Fruit fly (Drosophila melanogaster): Measurements from ENCODE around the gene PIG-B.

PIG-B gene

DNA sequence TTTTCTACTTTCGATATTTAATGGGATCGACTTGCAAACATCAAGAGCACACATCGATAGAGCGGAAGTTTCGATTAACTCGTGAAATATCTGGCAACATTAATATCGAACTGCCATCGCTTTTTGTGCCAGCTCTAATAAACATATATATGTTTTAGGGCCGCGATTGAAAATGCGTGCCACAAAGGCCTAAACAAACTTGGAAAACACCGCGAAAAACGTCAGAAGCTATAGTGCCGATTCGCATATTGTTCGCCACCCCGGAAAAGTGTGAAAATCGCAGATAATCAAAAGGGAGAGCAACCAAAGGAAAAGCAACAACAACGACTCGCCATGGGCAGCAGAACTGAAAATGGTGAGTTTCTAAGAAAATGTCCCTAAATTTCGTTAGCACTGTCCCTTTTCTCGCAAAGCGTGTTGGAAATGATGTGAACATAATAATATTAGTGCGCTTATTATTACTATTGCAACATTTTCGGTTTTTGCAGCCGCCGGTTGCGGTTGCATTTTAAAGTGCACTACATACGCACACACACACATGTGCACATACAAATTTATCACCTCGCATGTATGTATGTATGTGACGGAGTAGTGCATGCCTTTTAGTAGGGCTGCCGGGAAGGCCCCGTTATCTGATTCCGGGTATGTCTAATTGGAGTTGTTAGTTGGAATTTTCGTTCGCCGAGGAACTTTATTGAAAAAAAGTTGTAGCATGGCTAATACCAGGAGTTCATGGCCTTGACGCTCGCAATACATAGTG lies 7.7 kb downstream of the PIG-B start, which contains the start of gene enc:
Gene enc, plus strand, starts transcription at position 114 of the 760 bp plus-strand sequence.
- TF ChIP-seq insv (optimal IDR thresholded peaks at IDR 0.05) (no peak), Sin3A (optimal IDR thresholded peaks at IDR 0.05) (no peak), psq (optimal IDR thresholded peaks at IDR 0.05) (no peak), Myc (optimal IDR thresholded peaks at IDR 0.05) (no peak), ttk (optimal IDR thresholded peaks at IDR 0.05) (no peak), h (optimal IDR thresholded peaks at IDR 0.05) (no peak)

DNA sequence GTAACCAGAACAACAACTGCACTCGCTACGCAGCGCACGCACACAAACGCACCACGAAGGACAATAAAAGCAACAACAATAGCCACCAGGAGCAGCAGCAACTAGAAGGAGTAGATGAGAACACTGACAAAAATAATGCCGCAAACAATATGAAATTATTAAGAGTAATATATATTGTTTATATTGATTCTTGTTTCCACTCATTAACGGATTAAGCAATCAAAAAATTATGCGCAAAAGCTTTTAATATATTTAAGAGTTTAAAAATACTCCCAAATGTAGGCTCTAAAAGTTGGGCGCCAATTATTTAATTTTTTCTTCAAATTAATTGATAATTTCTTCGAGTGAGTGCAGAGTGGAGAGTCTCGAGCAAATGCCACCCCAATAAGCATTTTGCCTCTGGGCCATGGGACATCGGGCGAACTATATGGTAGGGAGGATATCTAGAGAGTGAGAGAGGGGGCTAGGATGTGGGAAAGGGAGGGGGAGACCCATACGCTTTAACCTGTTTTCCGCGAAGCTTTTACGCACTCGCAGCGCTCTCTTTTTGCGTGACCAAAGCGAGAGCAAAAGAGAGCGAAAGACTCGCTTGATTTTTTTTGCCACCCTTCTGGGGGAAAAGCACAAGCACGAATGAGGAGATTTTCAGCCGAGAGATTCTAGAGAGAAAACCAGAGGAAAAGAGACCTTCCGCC lies 13.9 kb downstream of the PIG-B start, which contains the start of gene Rdh:
Gene Rdh, plus strand, starts transcription at position 660 of the 695 bp plus-strand sequence.
- TF ChIP-seq Myc (optimal IDR thresholded peaks at IDR 0.05) (no peak), psq (optimal IDR thresholded peaks at IDR 0.05) (no peak), insv (optimal IDR thresholded peaks at IDR 0.05) (no peak), Sin3A (optimal IDR thresholded peaks at IDR 0.05) (no peak), h (optimal IDR thresholded peaks at IDR 0.05) (no peak), ttk (optimal IDR thresholded peaks at IDR 0.05) (no peak)

DNA sequence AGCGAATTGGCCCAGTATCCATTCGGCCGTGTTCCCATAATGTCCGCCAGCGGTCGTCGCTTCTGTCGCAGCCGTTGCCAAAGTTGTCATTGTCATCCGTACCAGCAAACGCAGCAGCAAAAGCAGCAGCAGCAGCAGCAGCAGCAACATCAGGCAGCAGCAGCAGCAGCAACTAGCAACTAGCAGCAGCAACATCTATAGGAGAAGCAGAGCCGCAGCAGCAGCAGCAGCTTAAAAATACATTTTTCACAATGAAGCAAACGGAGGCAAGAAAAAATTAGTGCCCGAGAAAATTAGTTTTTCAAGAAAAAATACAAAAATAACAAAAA lies 14.4 kb downstream of the PIG-B start:
- no peak for TF ChIP-seq ttk (optimal IDR thresholded peaks at IDR 0.05)
- no peak for TF ChIP-seq Sin3A (optimal IDR thresholded peaks at IDR 0.05)
- TF ChIP-seq h (optimal IDR thresholded peaks at IDR 0.05), result no peak
- no peak for TF ChIP-seq Myc (optimal IDR thresholded peaks at IDR 0.05)
- TF ChIP-seq insv (optimal IDR thresholded peaks at IDR 0.05), result no peak
- TF ChIP-seq psq (optimal IDR thresholded peaks at IDR 0.05), result no peak

DNA sequence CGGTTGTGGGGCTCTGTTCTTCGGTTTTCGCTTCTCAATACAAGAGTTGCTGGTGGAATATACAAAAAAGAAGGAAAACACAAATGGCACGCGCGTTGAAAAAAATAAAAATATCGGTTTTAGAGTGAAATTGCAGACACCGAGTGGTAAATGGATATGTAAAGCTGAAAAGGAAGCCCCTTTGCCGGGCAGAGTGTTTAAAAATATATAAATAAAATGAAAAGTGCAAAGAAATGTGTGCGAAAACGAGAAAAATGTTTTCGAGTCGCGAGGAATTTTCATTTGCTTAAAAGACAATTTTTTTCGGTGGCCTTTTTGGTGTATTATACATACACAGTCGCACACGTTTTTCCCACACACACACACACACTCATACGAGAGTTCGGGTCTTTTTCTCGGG lies 14.8 kb downstream of the PIG-B start:
- TF ChIP-seq h (optimal IDR thresholded peaks at IDR 0.05) (no peak), Sin3A (optimal IDR thresholded peaks at IDR 0.05) (no peak), Myc (optimal IDR thresholded peaks at IDR 0.05) (no peak), psq (optimal IDR thresholded peaks at IDR 0.05) (no peak), ttk (optimal IDR thresholded peaks at IDR 0.05) (no peak), insv (optimal IDR thresholded peaks at IDR 0.05) (no peak)

DNA sequence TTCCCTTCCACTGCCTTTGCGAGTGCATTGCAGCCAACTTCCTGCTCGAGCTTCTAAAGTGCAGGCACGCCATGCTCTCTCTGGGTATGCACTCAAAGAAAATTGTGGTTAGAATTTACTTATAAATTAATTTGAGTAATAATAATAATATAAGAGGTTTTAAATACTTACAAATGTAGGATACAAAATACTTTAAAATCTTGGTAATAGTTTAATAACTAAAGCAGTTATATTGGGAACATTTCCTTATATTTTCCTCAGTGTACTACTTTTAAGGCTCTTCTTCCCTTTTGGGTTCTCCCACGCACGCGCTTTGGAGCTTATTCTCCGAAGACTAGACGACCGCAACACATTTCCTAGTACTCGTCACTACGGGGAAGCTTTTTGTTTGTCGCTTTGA lies 15.5 kb downstream of the PIG-B start:
- TF ChIP-seq psq (optimal IDR thresholded peaks at IDR 0.05), result no peak
- no peak for TF ChIP-seq Sin3A (optimal IDR thresholded peaks at IDR 0.05)

DNA sequence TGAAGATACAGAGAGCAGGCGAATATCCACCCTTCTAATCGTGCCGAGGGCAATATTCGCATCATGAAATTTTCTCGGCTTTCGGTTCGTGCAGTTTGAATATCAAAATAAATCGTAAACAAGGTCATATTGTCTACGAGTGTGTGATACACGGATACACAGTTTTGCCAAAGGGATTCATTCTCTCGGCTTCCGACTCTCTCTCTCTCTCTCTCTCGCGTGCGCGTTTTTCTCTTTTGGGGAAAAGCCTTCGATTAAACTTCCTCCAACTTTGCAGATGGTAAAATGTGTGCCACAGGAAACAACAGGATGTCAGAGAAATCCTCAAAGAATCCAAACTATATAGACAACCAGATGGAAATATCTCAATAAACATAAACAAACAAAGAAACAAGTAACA lies 17.0 kb downstream of the PIG-B start:
- TF ChIP-seq ttk (optimal IDR thresholded peaks at IDR 0.05) (no peak), Myc (optimal IDR thresholded peaks at IDR 0.05) (no peak), Sin3A (optimal IDR thresholded peaks at IDR 0.05) (no peak), h (optimal IDR thresholded peaks at IDR 0.05) (no peak), insv (optimal IDR thresholded peaks at IDR 0.05) (no peak), psq (optimal IDR thresholded peaks at IDR 0.05) (no peak)

DNA sequence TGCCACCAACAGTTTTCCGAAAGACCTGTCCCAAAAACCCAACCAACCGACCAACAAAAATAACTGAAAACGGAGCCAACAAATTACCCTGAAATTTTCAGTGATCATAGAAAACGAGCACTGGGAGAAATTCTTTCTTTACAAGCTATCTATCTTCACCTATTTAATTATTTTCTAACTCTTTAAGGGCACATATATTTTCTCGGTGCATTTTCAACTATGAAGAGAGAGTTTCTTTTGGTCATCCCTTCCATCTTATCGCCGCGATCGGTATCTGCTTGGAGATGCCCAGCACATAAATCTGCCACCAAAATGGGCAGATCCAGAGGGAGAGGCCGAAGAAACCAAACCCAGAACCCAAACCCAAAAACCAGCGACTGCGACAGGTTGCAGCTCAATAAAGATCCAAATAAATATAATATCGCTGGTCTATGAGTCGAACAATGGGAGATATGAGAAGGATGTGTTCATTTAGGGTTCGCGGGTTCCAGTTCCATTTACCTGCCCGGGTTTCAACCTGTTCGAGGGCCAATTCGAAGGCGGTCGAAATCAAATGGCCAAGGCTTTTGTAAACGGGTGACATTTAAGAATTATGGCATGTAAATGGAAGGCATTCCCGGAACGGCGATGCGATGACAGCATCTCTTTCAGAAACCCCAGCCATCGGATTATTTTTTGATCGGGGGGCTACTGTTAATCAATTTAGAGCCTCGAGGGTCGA lies 32.1 kb downstream of the PIG-B start:
- no peak for TF ChIP-seq Sin3A (optimal IDR thresholded peaks at IDR 0.05)
- TF ChIP-seq insv (optimal IDR thresholded peaks at IDR 0.05), result no peak
- TF ChIP-seq psq (optimal IDR thresholded peaks at IDR 0.05), result no peak
- no peak for TF ChIP-seq Myc (optimal IDR thresholded peaks at IDR 0.05)
- no peak for TF ChIP-seq ttk (optimal IDR thresholded peaks at IDR 0.05)
- no peak for TF ChIP-seq h (optimal IDR thresholded peaks at IDR 0.05)

DNA sequence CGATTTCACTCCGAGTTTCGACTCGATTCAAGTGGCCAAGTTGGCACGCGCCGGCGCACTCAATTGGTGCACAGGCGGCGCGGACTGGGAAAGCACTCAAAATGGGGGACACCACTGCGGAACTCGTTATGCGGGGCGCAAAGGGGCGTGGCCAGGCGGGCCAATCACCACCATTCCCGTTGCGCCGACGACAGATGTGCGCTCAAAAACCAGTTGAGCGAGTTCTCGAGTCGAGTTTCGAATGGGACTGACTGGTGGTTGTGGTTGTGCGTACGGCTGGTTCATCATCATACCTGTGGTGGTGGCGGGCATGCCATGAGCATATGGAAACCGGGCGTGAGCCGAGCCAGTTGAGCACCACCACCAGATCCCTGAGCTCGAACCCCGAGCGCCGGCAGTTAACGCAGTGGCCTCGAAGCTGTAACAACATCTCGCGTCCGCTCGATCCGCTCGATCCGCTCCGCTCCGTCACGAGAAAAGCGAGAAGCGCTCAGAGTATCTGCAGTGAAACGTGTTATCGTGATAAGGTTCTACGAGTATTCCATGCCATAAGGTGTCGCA lies 34.8 kb downstream of the PIG-B start, which contains the start of gene Awh:
Gene Awh, plus strand, starts transcription at position 392 of the 561 bp plus-strand sequence.
- TF ChIP-seq Sin3A (optimal IDR thresholded peaks at IDR 0.05), result no peak
- no peak for TF ChIP-seq insv (optimal IDR thresholded peaks at IDR 0.05)
- no peak for TF ChIP-seq ttk (optimal IDR thresholded peaks at IDR 0.05)
- no peak for TF ChIP-seq psq (optimal IDR thresholded peaks at IDR 0.05)
- TF ChIP-seq h (optimal IDR thresholded peaks at IDR 0.05), result no peak
- no peak for TF ChIP-seq Myc (optimal IDR thresholded peaks at IDR 0.05)

DNA sequence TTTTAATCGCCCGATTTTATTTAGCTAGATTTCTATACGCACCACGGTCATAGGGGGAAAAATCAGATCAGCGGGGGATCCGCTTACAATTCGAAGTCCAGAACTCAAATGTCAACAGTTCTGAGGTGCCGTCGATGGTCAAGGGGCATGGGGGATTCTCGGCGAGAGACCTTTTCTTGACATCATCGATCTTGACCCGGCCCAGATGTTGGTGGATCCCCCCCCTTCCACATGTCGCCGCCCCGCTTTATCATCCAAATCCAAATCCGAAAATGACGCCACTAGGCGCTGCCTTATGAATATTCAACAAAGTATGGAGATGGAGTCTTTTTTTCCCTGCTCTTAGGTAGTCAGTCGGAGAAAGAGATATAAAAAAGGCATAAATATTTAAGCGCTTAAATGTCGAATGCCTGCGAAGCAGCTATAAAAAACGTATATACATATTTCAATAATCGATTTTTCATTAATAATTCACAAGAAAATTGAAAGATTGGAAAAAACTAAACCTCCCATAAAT lies 36.8 kb downstream of the PIG-B start:
- no peak for TF ChIP-seq Myc (optimal IDR thresholded peaks at IDR 0.05)
- no peak for TF ChIP-seq Sin3A (optimal IDR thresholded peaks at IDR 0.05)
- no peak for TF ChIP-seq psq (optimal IDR thresholded peaks at IDR 0.05)
- no peak for TF ChIP-seq insv (optimal IDR thresholded peaks at IDR 0.05)
- no peak for TF ChIP-seq h (optimal IDR thresholded peaks at IDR 0.05)
- TF ChIP-seq ttk (optimal IDR thresholded peaks at IDR 0.05), result no peak

DNA sequence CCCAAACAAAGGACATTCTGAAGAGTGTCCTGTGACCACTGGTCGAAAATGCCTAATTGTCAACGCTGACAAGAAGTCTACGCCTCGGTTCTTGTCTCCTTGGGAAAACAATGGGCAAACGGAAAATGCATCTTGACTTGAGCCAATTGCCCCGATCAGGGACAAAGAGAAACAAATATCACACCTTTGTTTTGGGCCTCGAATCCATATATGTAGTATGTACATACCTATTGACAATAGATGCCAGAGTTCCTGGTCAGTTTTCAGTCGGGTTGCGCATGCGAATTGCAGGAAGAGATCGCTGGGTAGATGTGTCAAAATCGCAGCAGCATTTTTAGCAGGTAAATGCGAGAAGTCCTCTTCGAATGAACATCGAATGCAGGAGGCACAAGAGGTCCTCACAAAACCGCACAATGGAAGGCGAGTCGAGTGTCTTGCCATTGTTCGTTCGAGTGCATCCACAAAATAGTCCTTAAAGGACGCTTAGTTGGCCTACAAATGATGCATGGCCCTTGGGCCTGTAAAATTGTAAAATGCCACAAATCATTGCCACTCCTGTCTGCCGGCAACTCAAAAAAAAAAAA lies 37.7 kb downstream of the PIG-B start:
- no peak for TF ChIP-seq Myc (optimal IDR thresholded peaks at IDR 0.05)
- no peak for TF ChIP-seq ttk (optimal IDR thresholded peaks at IDR 0.05)
- TF ChIP-seq Sin3A (optimal IDR thresholded peaks at IDR 0.05), result no peak
- TF ChIP-seq insv (optimal IDR thresholded peaks at IDR 0.05), result no peak
- TF ChIP-seq psq (optimal IDR thresholded peaks at IDR 0.05), result no peak
- no peak for TF ChIP-seq h (optimal IDR thresholded peaks at IDR 0.05)

DNA sequence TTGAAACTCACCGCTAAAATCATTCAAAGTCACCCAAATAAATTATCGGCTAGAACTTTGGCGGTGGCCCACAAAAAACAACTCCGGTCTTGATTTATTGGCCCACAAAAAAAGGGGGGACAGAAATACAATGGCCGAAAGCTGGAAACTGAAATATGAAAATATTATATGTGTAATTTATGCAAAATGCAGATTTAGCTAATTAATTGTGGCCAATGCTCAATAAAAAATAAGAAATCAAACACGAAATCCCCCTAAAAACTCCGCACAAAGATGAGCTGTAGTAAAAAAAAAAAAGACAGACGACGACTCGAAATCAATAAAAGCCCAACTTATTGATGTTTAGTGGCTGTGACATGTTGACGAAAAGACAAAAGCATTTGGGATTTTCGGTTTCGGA lies 38.7 kb downstream of the PIG-B start:
- TF ChIP-seq psq (optimal IDR thresholded peaks at IDR 0.05) (no peak), ttk (optimal IDR thresholded peaks at IDR 0.05) (no peak), h (optimal IDR thresholded peaks at IDR 0.05) (no peak), insv (optimal IDR thresholded peaks at IDR 0.05) (no peak), Myc (optimal IDR thresholded peaks at IDR 0.05) (no peak), Sin3A (optimal IDR thresholded peaks at IDR 0.05) (no peak)
